Fruit fly (Drosophila melanogaster) whole organism, embryonic: ENCODE results near the gene CG42393.

Source experiments
- BEAF-32 ChIP-seq: fragments of 200-800 bp; sonication (Bioruptor generic); optimal IDR thresholded peaks from 3 replicates; lab custom pipeline; 2017; ENCODE audit warnings: missing biosample characterization, missing genetic modification characterization, mild to moderate bottlenecking, moderate library complexity, missing genetic modification reagents
- CG10267 ChIP-seq: fragments of 200-800 bp; sonication (Bioruptor generic); optimal IDR thresholded peaks from 2 replicates; lab custom pipeline; 2018; ENCODE audit warnings: missing biosample characterization, mild to moderate bottlenecking, missing genetic modification characterization, moderate library complexity
- CG10959 ChIP-seq: fragments of 200-800 bp; sonication (Bioruptor generic); IDR thresholded peaks from 2 replicates; pipeline ENCODE4 v1.3.6; 2022; ENCODE audit warnings: missing biosample characterization, missing genetic modification characterization
- CG1233 ChIP-seq: fragments of 200-800 bp; sonication (Bioruptor generic); optimal IDR thresholded peaks from 4 replicates; lab custom pipeline; 2018; ENCODE audit warnings: missing biosample characterization, mild to moderate bottlenecking, missing genetic modification characterization
- CG14710 ChIP-seq: fragments of 200-800 bp; sonication (Bioruptor generic); optimal IDR thresholded peaks from 3 replicates; lab custom pipeline; 2019; ENCODE audit warnings: missing biosample characterization, mild to moderate bottlenecking, missing genetic modification characterization, moderate library complexity
- CG1529 ChIP-seq: fragments of 200-800 bp; sonication (Bioruptor generic); optimal IDR thresholded peaks from 3 replicates; lab custom pipeline; 2018; ENCODE audit warnings: missing biosample characterization, missing genetic modification characterization
- CG16815 ChIP-seq: fragments of 200-800 bp; sonication (Bioruptor generic); optimal IDR thresholded peaks from 3 replicates; lab custom pipeline; 2017; ENCODE audit warnings: missing biosample characterization, mild to moderate bottlenecking, missing genetic modification characterization
- CG17802 ChIP-seq: fragments of 200-800 bp; sonication (Bioruptor generic); optimal IDR thresholded peaks from 2 replicates; lab custom pipeline; 2018; ENCODE audit warnings: missing biosample characterization, mild to moderate bottlenecking, missing genetic modification characterization, moderate library complexity
- CG18262 ChIP-seq: fragments of 200-800 bp; optimal IDR thresholded peaks from 3 replicates; lab custom pipeline; 2019; ENCODE audit warnings: missing biosample characterization, mild to moderate bottlenecking, missing genetic modification characterization, moderate library complexity
- CG18476 ChIP-seq: fragments of 200-800 bp; sonication (Bioruptor generic); optimal IDR thresholded peaks from 2 replicates; lab custom pipeline; 2016; ENCODE audit warnings: missing biosample characterization, mild to moderate bottlenecking, missing genetic modification characterization
- CG3065 ChIP-seq: fragments of 200-800 bp; sonication (Bioruptor generic); optimal IDR thresholded peaks from 2 replicates; lab custom pipeline; 2016; ENCODE audit warnings: missing biosample characterization, missing genetic modification characterization
- CG3163 ChIP-seq: fragments of 200-800 bp; sonication (Bioruptor generic); optimal IDR thresholded peaks from 3 replicates; lab custom pipeline; 2016; ENCODE audit warnings: missing biosample characterization, missing genetic modification characterization
- CG3407 ChIP-seq: fragments of 200-800 bp; sonication (Bioruptor generic); optimal IDR thresholded peaks from 2 replicates; lab custom pipeline; 2018; ENCODE audit warnings: missing biosample characterization, mild to moderate bottlenecking, missing genetic modification characterization
- CG43689 ChIP-seq: fragments of 200-800 bp; sonication (Bioruptor generic); IDR thresholded peaks from 2 replicates; pipeline ENCODE4 v1.3.6; 2022; ENCODE audit warnings: missing biosample characterization, missing genetic modification characterization
- CG4424 ChIP-seq: fragments of 200-800 bp; sonication (Bioruptor generic); optimal IDR thresholded peaks from 3 replicates; lab custom pipeline; 2016; ENCODE audit warnings: missing biosample characterization, missing genetic modification characterization
- CG6689 ChIP-seq: fragments of 200-800 bp; sonication (Bioruptor generic); IDR thresholded peaks from 2 replicates; pipeline ENCODE4 v1.3.6; 2022; ENCODE audit warnings: missing biosample characterization, missing genetic modification characterization
- CG9727 ChIP-seq: fragments of 200-800 bp; sonication (Bioruptor generic); optimal IDR thresholded peaks from 3 replicates; lab custom pipeline; 2017; ENCODE audit warnings: missing biosample characterization, mild to moderate bottlenecking, missing genetic modification characterization
- Chrac-16 ChIP-seq: fragments of 200-800 bp; sonication (Bioruptor generic); optimal IDR thresholded peaks from 3 replicates; lab custom pipeline; 2016; ENCODE audit warnings: missing biosample characterization, missing genetic modification characterization
- ERR ChIP-seq: fragments of 200-800 bp; sonication (Bioruptor generic); optimal IDR thresholded peaks from 2 replicates; lab custom pipeline; 2016; ENCODE audit warnings: missing biosample characterization, missing genetic modification characterization
- GATAe ChIP-seq: fragments of 200-800 bp; sonication (Bioruptor generic); conservative IDR thresholded peaks from 2 replicates; pipeline ENCODE4 v1.3.6; 2022; ENCODE audit warnings: missing biosample characterization, missing genetic modification characterization
- Spps ChIP-seq: fragments of 200-800 bp; sonication (Bioruptor generic); optimal IDR thresholded peaks from 2 replicates; lab custom pipeline; 2018; ENCODE audit warnings: missing biosample characterization, mild to moderate bottlenecking, missing genetic modification characterization
- YL-1 ChIP-seq: fragments of 200-800 bp; sonication (Bioruptor generic); optimal IDR thresholded peaks from 3 replicates; lab custom pipeline; 2017; ENCODE audit warnings: missing biosample characterization, mild to moderate bottlenecking, missing genetic modification characterization
- ase ChIP-seq: fragments of 200-800 bp; sonication (Bioruptor generic); IDR thresholded peaks from 3 replicates; pipeline ENCODE4 v1.3.6; 2022; ENCODE audit warnings: missing biosample characterization, missing genetic modification characterization
- az2 ChIP-seq: fragments of 200-800 bp; sonication (Bioruptor generic); optimal IDR thresholded peaks from 3 replicates; lab custom pipeline; 2016; ENCODE audit warnings: missing biosample characterization, missing genetic modification characterization
- bsh ChIP-seq, 2 experiments: fragments of 200-800 bp; sonication (Bioruptor generic); optimal IDR thresholded peaks; 2 replicates each; lab custom pipeline; 2017 to 2018; ENCODE audit warnings: mild to moderate bottlenecking in 2 of 2, missing biosample characterization in 2 of 2, missing genetic modification characterization in 2 of 2, moderate library complexity in 1 of 2
- chn ChIP-seq: fragments of 200-800 bp; sonication (Bioruptor generic); optimal IDR thresholded peaks from 2 replicates; lab custom pipeline; 2016; ENCODE audit warnings: missing biosample characterization, missing genetic modification characterization
- croc ChIP-seq: fragments of 200-800 bp; sonication (Bioruptor generic); conservative IDR thresholded peaks from 3 replicates; pipeline ENCODE4 v1.3.6; 2022; ENCODE audit warnings: missing biosample characterization, missing genetic modification characterization
- dm ChIP-seq: fragments of 200-800 bp; sonication (Bioruptor generic); optimal IDR thresholded peaks from 3 replicates; lab custom pipeline; 2016; ENCODE audit warnings: missing biosample characterization, missing genetic modification characterization
- dmrt11E ChIP-seq: fragments of 200-800 bp; sonication (Bioruptor generic); optimal IDR thresholded peaks from 3 replicates; lab custom pipeline; 2018; ENCODE audit warnings: missing biosample characterization, mild to moderate bottlenecking, missing genetic modification characterization, moderate library complexity
- emc ChIP-seq: fragments of 200-800 bp; sonication (Bioruptor generic); optimal IDR thresholded peaks from 2 replicates; lab custom pipeline; 2016; ENCODE audit warnings: missing biosample characterization, missing genetic modification characterization
- en ChIP-seq: fragments of 200-800 bp; sonication (Bioruptor generic); optimal IDR thresholded peaks from 2 replicates; lab custom pipeline; 2016; ENCODE audit warnings: missing biosample characterization, missing genetic modification characterization
- fd96Cb ChIP-seq: fragments of 200-800 bp; sonication (Bioruptor generic); optimal IDR thresholded peaks from 2 replicates; lab custom pipeline; 2018; ENCODE audit warnings: missing biosample characterization, mild to moderate bottlenecking, missing genetic modification characterization, moderate library complexity
- gem ChIP-seq: fragments of 200-800 bp; sonication (Bioruptor generic); optimal IDR thresholded peaks from 2 replicates; lab custom pipeline; 2019; ENCODE audit warnings: missing biosample characterization, mild to moderate bottlenecking, missing genetic modification characterization, moderate library complexity
- lola ChIP-seq, 3 experiments: fragments of >200 bp in 2 of 3; fragments of 200-800 bp in 1 of 3; sonication (Bioruptor generic) in 1 of 3; optimal IDR thresholded peaks; 2 replicates each; lab custom pipeline; 2017 to 2019; ENCODE audit warnings: missing biosample characterization in 3 of 3, missing genetic modification characterization in 3 of 3, mild to moderate bottlenecking in 1 of 3, moderate library complexity in 1 of 3
- nmo ChIP-seq: fragments of 200-800 bp; sonication (Bioruptor generic); optimal IDR thresholded peaks from 2 replicates; lab custom pipeline; 2018; ENCODE audit warnings: missing biosample characterization, mild to moderate bottlenecking, missing genetic modification characterization, moderate library complexity
- nom ChIP-seq: fragments of 200-800 bp; sonication (Bioruptor generic); optimal IDR thresholded peaks from 2 replicates; lab custom pipeline; 2017; ENCODE audit warnings: missing biosample characterization, missing genetic modification characterization, mild to moderate bottlenecking, moderate library complexity, missing genetic modification reagents
- pfk ChIP-seq: fragments of 200-800 bp; sonication (Bioruptor generic); optimal IDR thresholded peaks from 2 replicates; lab custom pipeline; 2018; ENCODE audit warnings: missing biosample characterization, mild to moderate bottlenecking, missing genetic modification characterization, moderate library complexity
- sens ChIP-seq: fragments of 200-800 bp; sonication (Bioruptor generic); peaks from one replicate; lab custom pipeline; 2016; ENCODE audit warnings: missing biosample characterization, missing genetic modification characterization
- sna ChIP-seq: fragments of 200-800 bp; sonication (Bioruptor generic); IDR thresholded peaks from 2 replicates; pipeline ENCODE4 v1.3.6; 2022; ENCODE audit warnings: missing biosample characterization, missing genetic modification characterization; ENCODE audit not compliant: partially characterized antibody
- tap ChIP-seq: fragments of 200-800 bp; optimal IDR thresholded peaks from 3 replicates; lab custom pipeline; 2019; ENCODE audit warnings: missing biosample characterization, mild to moderate bottlenecking, missing genetic modification characterization, moderate library complexity
- tio ChIP-seq: fragments of 200-800 bp; sonication (Bioruptor generic); optimal IDR thresholded peaks from 2 replicates; lab custom pipeline; 2017; ENCODE audit warnings: missing biosample characterization, missing genetic modification characterization, inconsistent platforms
- zf30C ChIP-seq: fragments of 200-800 bp; sonication (Bioruptor generic); optimal IDR thresholded peaks from 3 replicates; lab custom pipeline; 2018; ENCODE audit warnings: missing biosample characterization, mild to moderate bottlenecking, missing genetic modification characterization

The CG42393 gene

DNA sequence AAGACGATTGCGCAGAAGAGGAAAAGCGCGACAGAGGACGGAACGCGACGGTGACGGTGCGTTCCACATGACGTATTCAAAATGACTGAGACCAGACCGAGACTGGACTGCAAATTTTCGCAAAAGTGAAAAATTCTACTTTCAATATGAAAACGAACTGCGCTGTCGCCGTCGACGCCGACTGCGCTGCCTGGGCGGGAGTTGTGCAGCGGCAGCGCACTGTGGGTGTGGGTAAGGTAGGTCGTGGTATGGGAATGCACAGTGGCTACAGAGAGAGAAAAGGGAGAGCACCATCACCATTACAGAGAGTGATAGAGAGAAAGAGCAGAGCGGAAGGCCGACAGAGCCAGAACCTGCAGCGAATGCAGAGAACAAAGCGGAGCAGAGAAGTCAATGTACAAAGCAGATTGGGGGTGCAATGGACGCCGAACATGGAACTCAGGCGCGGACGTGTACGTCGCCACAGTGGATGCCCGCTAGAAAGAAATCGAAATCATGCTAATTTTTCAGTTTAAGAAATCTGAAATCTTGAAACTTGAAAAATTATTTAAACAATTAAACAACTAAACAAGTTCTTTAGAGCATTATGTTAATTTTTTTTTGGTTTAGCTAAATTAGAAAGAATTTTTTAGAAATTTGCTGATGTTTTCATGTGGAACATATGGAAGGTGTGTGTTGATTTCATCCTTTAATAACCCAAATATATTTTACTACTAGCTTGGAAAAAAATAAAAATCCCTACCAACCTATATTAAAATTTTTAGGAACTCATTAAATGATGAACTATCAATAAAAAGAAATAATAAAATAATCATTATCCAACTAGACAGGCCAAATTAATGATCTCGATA, 22.3 kb downstream of the CG42393 start, which contains the start of gene Eip75B (continued):
- TF ChIP-seq CG6689 (GFP tag; lab: Robert Waterston, UW) (peak; percentile 48), az2 (peak; percentile 3), CG17802 (no peak), ase (GFP tag; lab: Robert Waterston, UW) (no peak), CG4424 (GFP tag; lab: Kevin White, UChicago) (peak; percentile 22), lola (GFP tag; optimal IDR thresholded peaks at IDR 0.05; lab: Kevin White, UChicago) (peak in 1 of 3 experiments; percentile 59), CG14710 (tag; lab: Kevin White, UChicago) (peak; percentile 13), tio (GFP tag; lab: Kevin White, UChicago) (peak; percentile 36), GATAe (GFP tag; lab: Robert Waterston, UW) (no peak), en (GFP tag; lab: Kevin White, UChicago) (no peak), CG43689 (GFP tag; lab: Robert Waterston, UW) (no peak), BEAF-32 (GFP tag; lab: Kevin White, UChicago) (no peak), YL-1 (GFP tag; lab: Kevin White, UChicago) (no peak), tap (tag; lab: Kevin White, UChicago) (no peak), nmo (GFP tag; lab: Kevin White, UChicago) (peak; percentile 46), CG3065 (GFP tag; lab: Kevin White, UChicago) (no peak), Spps (peak; percentile 2), sna (no peak), sens (peak; percentile 76), ERR (GFP tag; lab: Kevin White, UChicago) (no peak), gem (tag; lab: Kevin White, UChicago) (peak; percentile 49), CG18262 (peak; percentile 57), CG10959 (no peak), CG10267 (peak; percentile 24), CG1529 (GFP tag; lab: Kevin White, UChicago) (peak; percentile 9), dm (GFP tag; lab: Kevin White, UChicago) (no peak), croc (no peak), CG18476 (GFP tag; lab: Kevin White, UChicago) (no peak), Chrac-16 (peak; percentile 7), chn (GFP tag; lab: Kevin White, UChicago) (no peak), nom (GFP tag; lab: Kevin White, UChicago) (peak; percentile 59), dmrt11E (tag; lab: Kevin White, UChicago) (peak; percentile 52), CG3163 (GFP tag; lab: Kevin White, UChicago) (peak; percentile 12), pfk (GFP tag; lab: Kevin White, UChicago) (no peak), CG9727 (GFP tag; lab: Kevin White, UChicago) (peak; percentile 27), bsh (GFP tag; optimal IDR thresholded peaks at IDR 0.05; lab: Kevin White, UChicago) (peak in 1 of 2 experiments; percentile 37), zf30C (GFP tag; lab: Kevin White, UChicago) (peak; percentile 81), fd96Cb (tag; lab: Kevin White, UChicago) (peak; percentile 4), emc (GFP tag; lab: Kevin White, UChicago) (no peak), CG16815 (GFP tag; lab: Kevin White, UChicago) (peak; percentile 14), CG1233 (no peak), CG3407 (GFP tag; lab: Kevin White, UChicago) (peak; percentile 15)
- TF ChIP-seq, all 482 proteins: peak for 39
